Worm (Caenorhabditis elegans) whole organism, midembryonic: Measurements from ENCODE around the gene pgp-1.
A peak's percentile ranks its signal among the peaks of the same experiment; 100 is the strongest.

Experiments used
- T22C8.4 ChIP-seq: fragments of 200-800 bp; sonication (Bioruptor generic); IDR thresholded peaks from 2 replicates; pipeline ENCODE4 v1.3.6; 2022; ENCODE audit warnings: missing genetic modification characterization, missing compliant biosample characterization
- cog-1 ChIP-seq: sonication (generic microtip); optimal IDR thresholded peaks from 2 replicates; lab custom pipeline; 2016; ENCODE audit warnings: missing genetic modification characterization, missing compliant biosample characterization
- flt-1 ChIP-seq: fragments of 200-800 bp; sonication (Bioruptor generic); IDR thresholded peaks from 2 replicates; pipeline ENCODE4 v1.3.6; 2022; ENCODE audit warnings: missing genetic modification characterization, missing compliant biosample characterization
- klf-2 ChIP-seq: fragments of 200-800 bp; sonication (Bioruptor generic); conservative IDR thresholded peaks from 2 replicates; pipeline ENCODE4 v1.3.6; 2022; ENCODE audit warnings: missing genetic modification reagents, missing genetic modification characterization, missing compliant biosample characterization
- med-1 ChIP-seq: sonication (generic microtip); optimal IDR thresholded peaks from 2 replicates; lab custom pipeline; 2017; ENCODE audit warnings: missing genetic modification characterization, mild to moderate bottlenecking, missing compliant biosample characterization, antibody characterized with exemption, missing genetic modification reagents; ENCODE audit not compliant: insufficient read depth
- ref-1 ChIP-seq: fragments of 200-800 bp; sonication (Bioruptor generic); conservative IDR thresholded peaks from 2 replicates; pipeline ENCODE4 v1.3.6; 2022; ENCODE audit warnings: missing genetic modification reagents, missing genetic modification characterization, missing compliant biosample characterization
- tab-1 ChIP-seq: fragments of 200-800 bp; sonication (Bioruptor generic); IDR thresholded peaks from 2 replicates; pipeline ENCODE4 v1.3.6; 2022; ENCODE audit warnings: missing genetic modification characterization, missing compliant biosample characterization
- ztf-23 ChIP-seq: fragments of 200-800 bp; sonication (Bioruptor generic); IDR thresholded peaks from 2 replicates; pipeline ENCODE4 v1.3.6; 2022; ENCODE audit warnings: missing genetic modification reagents, missing genetic modification characterization, missing compliant biosample characterization
- ztf-29 ChIP-seq: fragments of 200-800 bp; sonication (Bioruptor generic); IDR thresholded peaks from 2 replicates; pipeline ENCODE4 v1.3.6; 2022; ENCODE audit warnings: missing genetic modification reagents, missing genetic modification characterization, missing compliant biosample characterization

pgp-1 gene

DNA sequence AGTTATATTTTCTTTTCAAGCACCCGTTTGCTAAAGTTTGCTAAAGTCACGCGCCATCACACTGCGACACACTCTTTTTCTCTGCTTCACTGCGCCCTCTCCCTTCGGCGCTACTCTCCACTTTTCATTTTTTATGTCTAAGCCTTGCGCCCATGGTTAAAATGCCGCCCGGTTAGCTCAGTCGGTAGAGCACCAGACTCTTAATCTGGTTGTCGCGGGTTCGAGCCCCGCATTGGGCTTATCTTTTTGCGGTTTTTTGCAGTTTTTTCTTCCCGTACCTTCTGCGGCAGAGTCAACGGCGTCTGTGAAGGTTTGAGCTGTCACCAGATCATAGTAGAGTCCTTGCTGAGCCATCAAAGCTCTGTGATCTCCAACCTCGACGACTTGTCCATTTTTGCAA is 4.4 kb downstream of the pgp-1 start:
- TF ChIP-seq T22C8.4 (GFP tag; lab: Robert Waterston, UW) (peak; percentile 76), flt-1 (GFP tag; lab: Robert Waterston, UW) (peak; percentile 63), ref-1 (GFP tag; lab: Robert Waterston, UW) (peak; percentile 51; the same call in 1 of the 2 replicates), ztf-23 (peak; percentile 88), tab-1 (peak; percentile 80), med-1 (GFP tag; lab: Kevin White, UChicago) (peak; percentile 49), klf-2 (GFP tag; lab: Robert Waterston, UW) (peak; percentile 69), ztf-29 (GFP tag; lab: Robert Waterston, UW) (peak; percentile 71; the same call in 1 of the 2 replicates), cog-1 (peak; percentile 59)

DNA sequence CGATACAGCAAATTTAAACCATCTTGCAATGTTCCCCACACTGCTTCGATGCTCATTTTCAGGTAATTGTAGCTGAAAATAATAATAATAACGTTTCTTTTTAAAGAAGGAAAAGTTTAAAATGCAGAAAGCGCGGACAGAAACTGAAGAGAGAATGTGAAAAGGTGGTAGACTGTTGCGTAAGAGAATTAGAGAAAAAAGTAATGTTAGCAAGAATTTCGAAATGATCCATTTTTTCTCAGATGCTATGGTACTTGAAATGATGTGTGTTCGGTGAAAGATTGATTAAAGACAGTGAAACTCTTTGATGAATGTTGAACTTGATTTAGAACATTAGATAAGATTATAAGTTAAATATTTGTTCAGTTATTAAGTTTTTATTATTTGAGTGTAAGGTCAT is 8.6 kb downstream of the pgp-1 start, which contains the start of gene cul-6:
cul-6 (minus strand) TSS at position 79 of the 400 bp plus-strand sequence.
- TF ChIP-seq klf-2 (GFP tag; lab: Robert Waterston, UW) (no peak), med-1 (GFP tag; lab: Kevin White, UChicago) (no peak), ztf-23 (no peak), flt-1 (GFP tag; lab: Robert Waterston, UW) (no peak), ref-1 (GFP tag; lab: Robert Waterston, UW) (no peak), tab-1 (no peak), ztf-29 (GFP tag; lab: Robert Waterston, UW) (no peak), T22C8.4 (GFP tag; lab: Robert Waterston, UW) (no peak), cog-1 (no peak)

DNA sequence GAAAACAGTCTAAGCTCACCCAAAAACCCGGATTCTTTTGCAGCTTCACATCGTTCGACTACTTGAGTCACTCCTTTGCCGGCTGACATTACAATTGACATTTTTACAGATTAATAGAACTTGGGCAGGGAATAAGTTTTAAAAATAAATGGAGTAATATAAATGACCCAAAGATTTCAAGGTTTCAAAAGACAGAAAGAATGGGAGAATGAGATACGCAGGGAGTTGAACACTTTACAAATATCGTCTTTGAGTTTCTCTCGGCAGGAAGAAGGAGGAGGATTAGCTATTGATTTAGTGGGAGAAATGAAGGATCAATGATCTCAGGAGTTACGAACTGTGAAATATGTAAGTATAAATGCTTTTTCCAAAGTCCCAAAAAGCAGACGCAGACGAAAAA is 13.0 kb downstream of the pgp-1 start, which contains the start of gene K08E7.8:
K08E7.8 (minus strand) TSS at position 101 of the 400 bp plus-strand sequence.
- TF ChIP-seq tab-1 (no peak), med-1 (GFP tag; lab: Kevin White, UChicago) (no peak), flt-1 (GFP tag; lab: Robert Waterston, UW) (no peak), cog-1 (no peak), T22C8.4 (GFP tag; lab: Robert Waterston, UW) (no peak), ztf-23 (no peak), ref-1 (GFP tag; lab: Robert Waterston, UW) (no peak), klf-2 (GFP tag; lab: Robert Waterston, UW) (no peak), ztf-29 (GFP tag; lab: Robert Waterston, UW) (no peak)

DNA sequence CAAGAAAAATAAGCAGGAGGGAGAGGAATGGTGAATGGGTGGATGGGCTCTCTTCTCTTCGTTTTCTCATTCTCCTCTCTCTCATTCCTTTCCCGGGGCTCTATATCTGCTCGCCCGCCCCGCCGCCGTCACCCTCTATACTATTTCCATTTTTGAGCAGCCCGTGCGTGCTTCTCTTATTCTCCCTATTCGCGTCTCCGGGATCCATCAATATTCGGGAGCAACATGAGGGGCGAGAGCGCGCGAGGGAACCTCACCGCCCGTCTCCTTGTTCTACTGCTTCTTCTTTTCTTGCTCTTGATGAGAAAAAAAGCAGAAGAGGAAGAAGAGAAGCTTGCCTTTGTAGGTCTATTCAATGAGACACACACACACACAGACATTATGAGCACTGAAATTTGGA is 14.8 kb downstream of the pgp-1 start:
- TF ChIP-seq med-1 (GFP tag; lab: Kevin White, UChicago) (no peak), tab-1 (no peak), ref-1 (GFP tag; lab: Robert Waterston, UW) (0 out of 2 replicates have a peak, but pooled peaks have one; percentile 44), T22C8.4 (GFP tag; lab: Robert Waterston, UW) (no peak), cog-1 (no peak), flt-1 (GFP tag; lab: Robert Waterston, UW) (no peak), klf-2 (GFP tag; lab: Robert Waterston, UW) (no peak), ztf-29 (GFP tag; lab: Robert Waterston, UW) (no peak), ztf-23 (0 out of 2 replicates have a peak, but pooled peaks have one; percentile 6)

DNA sequence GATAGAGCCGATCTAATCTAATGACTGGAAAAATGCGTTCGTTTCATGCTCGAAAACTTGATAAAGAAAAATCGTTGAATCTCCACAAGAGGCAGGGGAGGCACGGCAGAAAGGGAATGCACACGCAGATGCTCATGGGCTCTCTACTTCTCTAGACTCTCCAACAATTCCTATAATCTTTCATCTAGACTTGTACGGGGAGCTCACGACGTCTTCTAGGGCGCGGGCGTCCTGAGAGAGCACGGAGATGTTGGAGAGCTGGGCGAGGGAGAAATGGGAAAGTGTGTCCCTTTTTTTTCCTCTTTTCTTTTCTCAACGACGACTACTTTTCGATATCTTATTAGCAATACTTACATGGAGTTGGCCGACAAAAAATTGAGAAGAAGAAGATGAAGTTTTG is 15.8 kb downstream of the pgp-1 start:
- no peak for TF ChIP-seq klf-2 (GFP tag; lab: Robert Waterston, UW)
- TF ChIP-seq flt-1 (GFP tag; lab: Robert Waterston, UW), result no peak
- no peak for TF ChIP-seq ztf-29 (GFP tag; lab: Robert Waterston, UW)
- TF ChIP-seq med-1 (GFP tag; lab: Kevin White, UChicago), result no peak
- TF ChIP-seq tab-1, result no peak
- TF ChIP-seq cog-1, result no peak
- no peak for TF ChIP-seq ref-1 (GFP tag; lab: Robert Waterston, UW)
- no peak for TF ChIP-seq ztf-23
- TF ChIP-seq T22C8.4 (GFP tag; lab: Robert Waterston, UW), result no peak

DNA sequence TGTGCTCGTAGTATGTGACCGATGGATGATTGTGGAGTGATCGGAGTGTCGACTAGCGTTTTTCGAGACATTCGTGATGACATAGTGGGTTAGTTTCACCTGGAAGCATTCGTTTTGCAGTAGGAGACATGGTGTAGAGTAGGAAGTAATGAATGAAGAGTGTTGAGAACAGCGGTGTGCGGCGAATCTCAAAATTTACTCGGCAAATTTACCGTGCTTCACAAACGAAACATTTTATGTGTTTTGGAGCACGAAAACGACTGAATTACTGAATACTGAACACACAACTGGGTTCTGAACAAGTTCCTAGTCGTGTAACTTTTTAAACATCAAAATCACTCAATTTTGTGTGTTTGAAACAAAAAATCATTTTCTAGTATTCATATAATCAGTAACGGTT is 17.9 kb downstream of the pgp-1 start, which contains the start of gene K08E7.6:
K08E7.6 (minus strand) TSS at position 101 of the 400 bp plus-strand sequence.
- TF ChIP-seq ztf-23, result no peak
- no peak for TF ChIP-seq ref-1 (GFP tag; lab: Robert Waterston, UW)
- TF ChIP-seq cog-1, result no peak
- no peak for TF ChIP-seq klf-2 (GFP tag; lab: Robert Waterston, UW)
- no peak for TF ChIP-seq ztf-29 (GFP tag; lab: Robert Waterston, UW)
- no peak for TF ChIP-seq T22C8.4 (GFP tag; lab: Robert Waterston, UW)

DNA sequence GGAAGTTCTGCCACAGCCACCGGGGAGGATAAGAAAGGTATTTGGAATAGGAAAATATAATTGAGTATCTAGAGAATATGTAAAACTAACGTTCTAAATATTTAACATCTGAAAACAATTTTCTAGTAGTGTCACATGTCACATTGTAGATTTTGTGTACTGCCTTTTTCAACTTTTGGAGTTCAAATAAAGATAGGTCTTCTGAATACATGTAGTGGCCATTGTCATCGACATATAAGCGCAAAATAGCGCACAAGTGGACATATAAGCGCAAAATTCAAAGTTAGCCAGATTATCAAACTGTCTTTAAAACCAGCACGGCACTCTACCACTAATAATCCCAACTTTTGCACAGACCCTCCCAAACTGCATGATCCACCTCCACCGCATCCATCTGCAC is 24.7 kb downstream of the pgp-1 start:
- TF ChIP-seq flt-1 (GFP tag; lab: Robert Waterston, UW) (no peak), med-1 (GFP tag; lab: Kevin White, UChicago) (no peak), ztf-23 (no peak), cog-1 (no peak), klf-2 (GFP tag; lab: Robert Waterston, UW) (no peak), ref-1 (GFP tag; lab: Robert Waterston, UW) (no peak), tab-1 (no peak), ztf-29 (GFP tag; lab: Robert Waterston, UW) (no peak), T22C8.4 (GFP tag; lab: Robert Waterston, UW) (no peak)

DNA sequence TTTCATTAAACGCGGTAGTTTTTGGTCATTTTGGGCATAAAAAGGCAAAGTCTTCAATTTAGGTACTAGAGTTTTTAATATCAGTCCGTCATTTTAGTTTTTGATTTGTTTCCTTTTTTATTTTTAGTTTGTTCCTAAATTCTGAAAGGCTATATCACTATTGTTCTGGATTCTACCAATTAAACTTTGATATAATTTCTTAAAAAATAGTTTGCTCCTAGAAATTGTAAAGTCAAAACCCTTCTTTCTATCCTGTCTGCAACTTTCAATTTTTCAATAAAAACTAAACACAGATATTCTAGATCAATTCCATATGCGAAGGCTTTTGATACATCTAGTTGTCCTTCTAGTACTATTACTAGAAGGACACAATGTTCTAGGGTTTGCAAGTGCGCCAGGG is 25.9 kb downstream of the pgp-1 start, which contains the start of gene K08E7.5:
K08E7.5 (plus strand) TSS at position 301 of the 400 bp plus-strand sequence.
- TF ChIP-seq T22C8.4 (GFP tag; lab: Robert Waterston, UW), result no peak
- TF ChIP-seq tab-1, result no peak
- TF ChIP-seq cog-1, result no peak
- no peak for TF ChIP-seq klf-2 (GFP tag; lab: Robert Waterston, UW)

DNA sequence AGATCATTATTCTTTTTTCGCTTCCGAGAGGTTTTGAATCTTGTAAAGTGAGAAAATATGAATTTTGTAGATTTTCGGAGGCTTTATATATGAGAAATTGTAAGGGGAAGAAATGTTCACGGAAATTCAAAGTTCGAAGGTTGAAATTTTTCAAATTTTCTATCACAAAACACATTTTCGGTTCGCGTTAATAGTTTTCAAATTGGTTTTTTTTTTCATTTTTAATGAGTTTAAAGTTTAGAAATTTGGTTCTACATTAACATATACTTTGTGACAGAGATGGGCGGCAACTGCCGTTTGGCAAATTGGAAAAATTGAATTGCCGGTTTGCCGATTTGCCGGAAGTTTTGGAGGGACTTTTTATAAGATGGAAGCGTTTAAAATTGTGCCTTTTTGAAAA is 27.9 kb downstream of the pgp-1 start, which contains the start of gene K08E7.4:
K08E7.4 (minus strand) TSS at position 101 of the 400 bp plus-strand sequence.
- TF ChIP-seq med-1 (GFP tag; lab: Kevin White, UChicago) (no peak), ztf-23 (no peak), ztf-29 (GFP tag; lab: Robert Waterston, UW) (no peak), tab-1 (no peak), T22C8.4 (GFP tag; lab: Robert Waterston, UW) (no peak), flt-1 (GFP tag; lab: Robert Waterston, UW) (no peak), ref-1 (GFP tag; lab: Robert Waterston, UW) (no peak), cog-1 (no peak), klf-2 (GFP tag; lab: Robert Waterston, UW) (no peak)
